Worm (Caenorhabditis elegans) whole organism, young adult: ENCODE results near the gene srz-24.

ENCODE experiments used
- D2030.7 ChIP-seq: fragments of 200-800 bp; sonication (Bioruptor generic); IDR thresholded peaks from 2 replicates; pipeline ENCODE4 v1.3.6; 2022; ENCODE audit warnings: missing genetic modification reagents, missing genetic modification characterization, missing compliant biosample characterization
- egl-18 ChIP-seq: fragments of 200-800 bp; sonication (Bioruptor generic); IDR thresholded peaks from 2 replicates; pipeline ENCODE4 v1.3.6; 2022; ENCODE audit warnings: missing genetic modification reagents, missing genetic modification characterization, missing compliant biosample characterization
- lin-40 ChIP-seq: sonication (generic microtip); optimal IDR thresholded peaks from 2 replicates; lab custom pipeline; 2016; ENCODE audit warnings: missing genetic modification characterization, mild to moderate bottlenecking, missing compliant biosample characterization, missing genotype, missing genetic modification reagents
- mcd-1 ChIP-seq: fragments of 200-800 bp; sonication (Bioruptor generic); IDR thresholded peaks from 2 replicates; pipeline ENCODE4 v1.3.6; 2022; ENCODE audit warnings: missing genetic modification reagents, missing genetic modification characterization, missing compliant biosample characterization
- mxl-1 ChIP-seq: sonication (generic microtip); optimal IDR thresholded peaks from 2 replicates; lab custom pipeline; 2016; ENCODE audit warnings: missing genetic modification characterization, missing compliant biosample characterization
- nhr-120 ChIP-seq: fragments of 200-800 bp; sonication (Bioruptor generic); IDR thresholded peaks from 2 replicates; pipeline ENCODE4 v1.3.6; 2022; ENCODE audit warnings: missing genetic modification characterization, missing compliant biosample characterization
- pha-4 ChIP-seq: fragments of 150-350 bp; sonication (generic microtip); optimal IDR thresholded peaks from 2 replicates; lab custom pipeline; 2014; ENCODE audit warnings: missing biosample characterization, missing genetic modification reagents, missing genetic modification characterization
- unc-130 ChIP-seq: sonication (generic microtip); optimal IDR thresholded peaks from 2 replicates; lab custom pipeline; 2016; ENCODE audit warnings: missing genetic modification reagents, missing genetic modification characterization, missing compliant biosample characterization
- unc-62 ChIP-seq: fragments of 150-350 bp; optimal IDR thresholded peaks from 2 replicates; lab custom pipeline; 2014; ENCODE audit warnings: missing biosample characterization, missing genetic modification reagents, missing genetic modification characterization

- no peak for TF ChIP-seq unc-130 (GFP tag; lab: Kevin White, UChicago)
- TF ChIP-seq mxl-1 (tag; lab: Kevin White, UChicago), result no peak
- no peak for TF ChIP-seq pha-4 (tag; lab: Kevin White, UChicago)
- TF ChIP-seq D2030.7 (GFP tag; lab: Robert Waterston, UW), result no peak
- TF ChIP-seq unc-62 (GFP tag; lab: Kevin White, UChicago), result no peak
- TF ChIP-seq mcd-1 (GFP tag; lab: Robert Waterston, UW), result no peak
- no peak for TF ChIP-seq egl-18 (GFP tag; lab: Robert Waterston, UW)
- no peak for TF ChIP-seq lin-40 (tag; lab: Kevin White, UChicago)
- TF ChIP-seq nhr-120 (GFP tag; lab: Robert Waterston, UW), result no peak
These were observed 20.3 kb downstream of the srz-24 start, which contains the start of gene str-164 for ce11 chrIV:4960623-4961022.
